Worm (Caenorhabditis elegans) whole organism, L4 larva: Measurements from ENCODE around the gene his-40.

Experiments used
- Y48G9A.11 ChIP-seq: fragments of 200-800 bp; sonication (Bioruptor generic); IDR thresholded peaks from 2 replicates; pipeline ENCODE4 v1.3.6; 2022; ENCODE audit warnings: missing genetic modification reagents, missing genetic modification characterization, missing compliant biosample characterization
- Y75B8A.6 ChIP-seq: fragments of 200-800 bp; sonication (Bioruptor generic); IDR thresholded peaks from 2 replicates; pipeline ENCODE4 v1.3.6; 2022; ENCODE audit warnings: missing genetic modification reagents, missing genetic modification characterization, missing compliant biosample characterization
- ama-1 ChIP-seq: fragments of 150-350 bp; optimal IDR thresholded peaks from 2 replicates; lab custom pipeline; 2014; ENCODE audit warnings: inconsistent platforms, mixed read lengths
- ceh-44 ChIP-seq: fragments of 200-800 bp; sonication (Bioruptor generic); IDR thresholded peaks from 2 replicates; pipeline ENCODE4 v1.3.6; 2022; ENCODE audit warnings: missing genetic modification reagents, missing genetic modification characterization, missing compliant biosample characterization
- egl-43 ChIP-seq: fragments of 200-800 bp; sonication (Bioruptor generic); IDR thresholded peaks from 2 replicates; pipeline ENCODE4 v1.3.6; 2022; ENCODE audit warnings: missing genetic modification reagents, missing genetic modification characterization, missing compliant biosample characterization
- fos-1 ChIP-seq: fragments of 150-350 bp; optimal IDR thresholded peaks from 2 replicates; lab custom pipeline; 2014; ENCODE audit warnings: missing biosample characterization, missing genetic modification characterization
- lir-3 ChIP-seq: sonication (generic microtip); optimal IDR thresholded peaks from 2 replicates; lab custom pipeline; 2016; ENCODE audit warnings: mild to moderate bottlenecking, missing genetic modification characterization, missing compliant biosample characterization
- mdl-1 ChIP-seq, 2 experiments: fragments of 150-350 bp in 1 of 2; sonication (generic microtip) in 1 of 2; optimal IDR thresholded peaks; 2 replicates each; lab custom pipeline; 2014 to 2017; ENCODE audit warnings: missing biosample characterization in 2 of 2, missing genetic modification characterization in 2 of 2
- mdt-29 ChIP-seq: fragments of 200-800 bp; sonication (Bioruptor generic); IDR thresholded peaks from 2 replicates; pipeline ENCODE4 v1.3.6; 2022; ENCODE audit warnings: missing genetic modification reagents, missing genetic modification characterization, missing compliant biosample characterization
- unc-62 ChIP-seq, 3 experiments: fragments of 150-350 bp in 1 of 3; sonication (generic microtip); optimal IDR thresholded peaks in 2 of 3; peaks in 1 of 3; 1 replicate in 1 of 3; 2 replicates in 2 of 3; lab custom pipeline; 2014 to 2017; ENCODE audit warnings: missing biosample characterization in 3 of 3, missing genetic modification characterization in 3 of 3, missing genetic modification reagents in 3 of 3, missing genotype in 1 of 3

ce11 chrX:7340915-7341559 is 31.1 kb downstream of the his-40 start, which contains the start of gene C07D8.6:
- TF ChIP-seq lir-3 (no peak), egl-43 (GFP tag; lab: Robert Waterston, UW) (no peak), fos-1 (tag; lab: Kevin White, UChicago) (no peak), unc-62 (GFP tag; optimal IDR thresholded peaks at IDR 0.05 in 1 of 2; lab: Kevin White, UChicago) (peak in 1 of 2 experiments; percentile 28), unc-62 (tag; optimal IDR thresholded peaks at IDR 0.05; lab: Kevin White, UChicago) (no peak), ama-1 (lab: Kevin White, UChicago) (no peak), ceh-44 (GFP tag; lab: Robert Waterston, UW) (no peak), mdl-1 (tag; optimal IDR thresholded peaks at IDR 0.05; lab: Kevin White, UChicago) (peak in 1 of 2 experiments; percentile 50), Y75B8A.6 (GFP tag; lab: Robert Waterston, UW) (no peak), Y48G9A.11 (GFP tag; lab: Robert Waterston, UW) (no peak), mdt-29 (GFP tag; lab: Robert Waterston, UW) (no peak)
